Fruit fly (Drosophila melanogaster) Kc167 (cell line): Measurements from ENCODE around the gene CG3529.

Source experiments
- Myc ChIP-seq: fragments of >200 bp; optimal IDR thresholded peaks from 2 replicates; lab custom pipeline; 2017; ENCODE audit warnings: missing external identifiers
- Sin3A ChIP-seq: fragments of >200 bp; optimal IDR thresholded peaks from 2 replicates; lab custom pipeline; 2018; ENCODE audit warnings: missing external identifiers
- h ChIP-seq: fragments of >200 bp; optimal IDR thresholded peaks from 3 replicates; lab custom pipeline; 2018; ENCODE audit warnings: missing external identifiers
- insv ChIP-seq: fragments of >200 bp; optimal IDR thresholded peaks from 3 replicates; lab custom pipeline; 2018; ENCODE audit warnings: missing external identifiers
- psq ChIP-seq: fragments of >200 bp; optimal IDR thresholded peaks from 2 replicates; lab custom pipeline; 2017; ENCODE audit warnings: missing external identifiers
- ttk ChIP-seq: sonication (Bioruptor generic); optimal IDR thresholded peaks from 2 replicates; lab custom pipeline; 2017; ENCODE audit warnings: missing external identifiers

The CG3529 gene

dm6 chr3L:9462794-9463193, 16.1 kb downstream of the CG3529 start:
- TF ChIP-seq psq (lab: Kevin White, UChicago) (no peak), ttk (lab: Kevin White, UChicago) (no peak), h (lab: Kevin White, UChicago) (no peak)

- no peak for TF ChIP-seq ttk (lab: Kevin White, UChicago)
- TF ChIP-seq Myc (lab: Kevin White, UChicago) = no peak
- no peak for TF ChIP-seq Sin3A (lab: Kevin White, UChicago)
- no peak for TF ChIP-seq h (lab: Kevin White, UChicago)
- no peak for TF ChIP-seq insv (lab: Kevin White, UChicago)
- TF ChIP-seq psq (lab: Kevin White, UChicago) = no peak
Observed at dm6 chr3L:9465652-9466244, 19.1 kb downstream of the CG3529 start.

dm6 chr3L:9466595-9466994, 19.9 kb downstream of the CG3529 start:
- no peak for TF ChIP-seq Myc (lab: Kevin White, UChicago)
- TF ChIP-seq psq (lab: Kevin White, UChicago) = no peak
- no peak for TF ChIP-seq ttk (lab: Kevin White, UChicago)
- no peak for TF ChIP-seq insv (lab: Kevin White, UChicago)
- TF ChIP-seq Sin3A (lab: Kevin White, UChicago) = no peak
- no peak for TF ChIP-seq h (lab: Kevin White, UChicago)

- TF ChIP-seq ttk (lab: Kevin White, UChicago) = no peak
- no peak for TF ChIP-seq psq (lab: Kevin White, UChicago)
- no peak for TF ChIP-seq Myc (lab: Kevin White, UChicago)
- TF ChIP-seq h (lab: Kevin White, UChicago) = no peak
- no peak for TF ChIP-seq Sin3A (lab: Kevin White, UChicago)
- no peak for TF ChIP-seq insv (lab: Kevin White, UChicago)
Observed at dm6 chr3L:9467267-9467666, 20.6 kb downstream of the CG3529 start.

dm6 chr3L:9467763-9468206, 21.1 kb downstream of the CG3529 start:
- no peak for TF ChIP-seq Myc (lab: Kevin White, UChicago)
- no peak for TF ChIP-seq Sin3A (lab: Kevin White, UChicago)
- no peak for TF ChIP-seq psq (lab: Kevin White, UChicago)
- no peak for TF ChIP-seq h (lab: Kevin White, UChicago)
- TF ChIP-seq insv (lab: Kevin White, UChicago) = no peak
- TF ChIP-seq ttk (lab: Kevin White, UChicago) = no peak

- TF ChIP-seq ttk (lab: Kevin White, UChicago) = no peak
- TF ChIP-seq h (lab: Kevin White, UChicago) = no peak
- TF ChIP-seq psq (lab: Kevin White, UChicago) = no peak
- TF ChIP-seq Sin3A (lab: Kevin White, UChicago) = no peak
Observed at dm6 chr3L:9468261-9468890, 21.7 kb downstream of the CG3529 start.

dm6 chr3L:9469079-9469478, 22.4 kb downstream of the CG3529 start:
- no peak for TF ChIP-seq h (lab: Kevin White, UChicago)
- TF ChIP-seq insv (lab: Kevin White, UChicago) = no peak
- TF ChIP-seq Sin3A (lab: Kevin White, UChicago) = no peak
- TF ChIP-seq ttk (lab: Kevin White, UChicago) = no peak
- TF ChIP-seq Myc (lab: Kevin White, UChicago) = no peak
- TF ChIP-seq psq (lab: Kevin White, UChicago) = no peak

dm6 chr3L:9471151-9471903, 24.7 kb downstream of the CG3529 start:
- no peak for TF ChIP-seq h (lab: Kevin White, UChicago)

dm6 chr3L:9476829-9477228, 30.2 kb downstream of the CG3529 start, which contains the start of the genes Uch-L5 and Jarid2:
Gene Uch-L5 (minus strand): TSS chr3L:9476965.
Gene Jarid2 (plus strand): TSS chr3L:9477038.
- TF ChIP-seq insv (lab: Kevin White, UChicago) (no peak), Sin3A (lab: Kevin White, UChicago) (no peak), Myc (lab: Kevin White, UChicago) (no peak), h (lab: Kevin White, UChicago) (no peak), ttk (lab: Kevin White, UChicago) (no peak), psq (lab: Kevin White, UChicago) (no peak)

dm6 chr3L:9487586-9487985, 40.9 kb downstream of the CG3529 start, which contains the start of gene pall:
Gene pall (minus strand): TSS chr3L:9487790.
- TF ChIP-seq Sin3A (lab: Kevin White, UChicago) = no peak
- TF ChIP-seq h (lab: Kevin White, UChicago) = no peak

dm6 chr3L:9489133-9489532, 42.5 kb downstream of the CG3529 start, which contains the start of gene CG32036:
Gene CG32036 (minus strand): TSS chr3L:9489233.
- TF ChIP-seq ttk (lab: Kevin White, UChicago) = no peak
- no peak for TF ChIP-seq Sin3A (lab: Kevin White, UChicago)
- no peak for TF ChIP-seq Myc (lab: Kevin White, UChicago)
- no peak for TF ChIP-seq insv (lab: Kevin White, UChicago)
- TF ChIP-seq psq (lab: Kevin White, UChicago) = no peak
- TF ChIP-seq h (lab: Kevin White, UChicago) = no peak
